Worm (Caenorhabditis elegans) whole organism, L3 larva: ENCODE data around the gene C38C6.3.
A peak's percentile ranks its signal among the peaks of the same experiment; 100 is the strongest.

ENCODE experiments used
- R02D3.7 ChIP-seq: fragments of 150-350 bp; optimal IDR thresholded peaks from 2 replicates; lab custom pipeline; 2014; ENCODE audit warnings: missing biosample characterization, missing genetic modification characterization
- ZK546.5 ChIP-seq: sonication (generic microtip); optimal IDR thresholded peaks from 2 replicates; lab custom pipeline; 2017; ENCODE audit warnings: missing biosample characterization, missing genetic modification characterization
- ama-1 ChIP-seq: fragments of 150-350 bp; optimal IDR thresholded peaks from 2 replicates; lab custom pipeline; 2018
- ceh-82 ChIP-seq: fragments of 150-350 bp; optimal IDR thresholded peaks from 2 replicates; lab custom pipeline; 2014; ENCODE audit warnings: missing biosample characterization, missing genetic modification characterization
- egl-27 ChIP-seq: sonication (generic microtip); optimal IDR thresholded peaks from 4 replicates; lab custom pipeline; 2017; ENCODE audit warnings: missing biosample characterization, missing genetic modification reagents, missing genetic modification characterization
- egl-5 ChIP-seq: fragments of 150-350 bp; optimal IDR thresholded peaks from 2 replicates; lab custom pipeline; 2017; ENCODE audit warnings: missing biosample characterization, missing genetic modification reagents, missing genetic modification characterization, inconsistent platforms
- elt-2 ChIP-seq: sonication (generic microtip); optimal IDR thresholded peaks from 2 replicates; lab custom pipeline; 2016; ENCODE audit warnings: missing genetic modification reagents, mild to moderate bottlenecking, missing genetic modification characterization, missing compliant biosample characterization
- elt-3 ChIP-seq, 3 experiments: fragments of 150-350 bp in 1 of 3; sonication (generic microtip) in 2 of 3; optimal IDR thresholded peaks; 2 replicates in 2 of 3; 4 replicates in 1 of 3; lab custom pipeline; 2014 to 2017; ENCODE audit warnings: missing biosample characterization in 3 of 3, missing genetic modification characterization in 3 of 3
- jun-1 ChIP-seq: fragments of 150-350 bp; optimal IDR thresholded peaks from 2 replicates; lab custom pipeline; 2014; ENCODE audit warnings: missing biosample characterization, missing genetic modification reagents, missing genetic modification characterization
- lin-39 ChIP-seq: fragments of 150-350 bp; optimal IDR thresholded peaks from 2 replicates; lab custom pipeline; 2018; ENCODE audit warnings: missing biosample characterization, missing genetic modification reagents, missing genetic modification characterization
- nhr-11 ChIP-seq: fragments of 150-350 bp; optimal IDR thresholded peaks from 2 replicates; lab custom pipeline; 2014; ENCODE audit warnings: missing biosample characterization, missing genetic modification characterization
- ztf-4 ChIP-seq: fragments of 150-350 bp; optimal IDR thresholded peaks from 2 replicates; lab custom pipeline; 2014; ENCODE audit warnings: missing biosample characterization, missing genetic modification characterization

DNA sequence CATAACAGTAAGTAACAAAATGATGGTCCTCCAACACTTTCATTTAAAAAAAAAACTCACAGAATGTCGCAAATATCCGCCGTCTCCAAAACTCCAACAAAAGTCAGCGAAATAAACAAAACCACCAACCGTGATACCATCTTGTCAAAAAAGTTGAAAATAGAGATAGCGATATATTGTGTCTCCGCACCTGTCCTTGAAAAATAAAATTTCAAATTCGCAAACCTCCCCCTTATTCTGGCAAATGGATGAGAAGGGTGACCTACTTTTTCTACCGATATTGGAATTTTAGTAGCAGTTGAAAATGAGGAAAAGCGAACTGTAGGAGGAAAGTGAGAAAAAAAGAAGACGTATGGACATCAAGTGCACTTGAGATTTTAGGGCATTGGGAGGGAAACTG lies 27.4 kb upstream of the C38C6.3 start, which contains the start of gene F19H8.2:
- TF ChIP-seq elt-2 (tag; lab: Kevin White, UChicago) = no peak
- TF ChIP-seq jun-1 (tag; lab: Kevin White, UChicago) = no peak
- no peak for TF ChIP-seq ceh-82
- TF ChIP-seq R02D3.7 (tag; lab: Kevin White, UChicago) = no peak
- TF ChIP-seq egl-27 (tag; lab: Kevin White, UChicago) = no peak
- no peak for TF ChIP-seq lin-39 (tag; lab: Kevin White, UChicago)
- no peak for TF ChIP-seq ZK546.5 (tag; lab: Kevin White, UChicago)
- TF ChIP-seq ama-1 = peak; percentile 71
- no peak for TF ChIP-seq nhr-11 (tag; lab: Kevin White, UChicago)
- no peak for TF ChIP-seq egl-5 (tag; lab: Kevin White, UChicago)
- no peak for TF ChIP-seq elt-3 (tag; optimal IDR thresholded peaks at IDR 0.05; lab: Kevin White, UChicago)
- TF ChIP-seq ztf-4 (tag; lab: Kevin White, UChicago) = no peak
